Fruit fly (Drosophila melanogaster): ENCODE results near the gene CCT6.

CCT6 gene

dm6 chrX:15769457-15769856 is 23.0 kb downstream of the CCT6 start, which contains the start of gene CG33172:
TSS of gene CG33172 (plus strand) at chrX:15769664.
- TF ChIP-seq pad (GFP tag; optimal IDR thresholded peaks at IDR 0.05) (no peak), kay (GFP tag; ENCODE audit: borderline replicate concordance) (no peak), CG33017 (tag; optimal IDR thresholded peaks at IDR 0.05) (no peak), toe (GFP tag; optimal IDR thresholded peaks at IDR 0.05) (no peak), Crg-1 (GFP tag; optimal IDR thresholded peaks at IDR 0.05) (no peak), CG7101 (tag; optimal IDR thresholded peaks at IDR 0.05) (no peak), Clk (GFP tag; optimal IDR thresholded peaks at IDR 0.05) (no peak)

DNA sequence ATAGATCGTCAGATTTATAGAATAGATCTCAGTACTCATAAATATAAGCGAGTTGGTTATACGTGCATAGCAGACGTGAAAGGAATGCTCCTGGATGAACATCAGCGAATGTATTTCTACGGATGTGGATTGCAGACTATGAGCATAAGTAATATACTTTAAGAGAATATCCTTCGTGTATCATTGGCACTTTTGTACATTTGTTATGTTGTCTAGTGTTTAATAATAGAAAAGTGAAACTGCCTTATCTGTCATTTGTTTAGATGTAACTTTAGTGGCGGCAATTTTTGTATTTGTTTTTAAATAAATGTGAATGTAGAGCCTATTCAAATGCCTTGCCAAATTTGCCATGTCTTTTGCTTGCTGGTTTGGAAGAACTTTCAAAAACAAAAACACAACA is 26.2 kb downstream of the CCT6 start, which contains the start of gene CG43672:
CG43672 (plus strand) TSS at position 301 of the 400 bp plus-strand sequence.
- no peak for TF ChIP-seq CG1620 (GFP tag; optimal IDR thresholded peaks at IDR 0.05)

- TF ChIP-seq CG11617 (GFP tag; optimal IDR thresholded peaks at IDR 0.05) (no peak), toe (GFP tag; optimal IDR thresholded peaks at IDR 0.05) (no peak), pad (GFP tag; optimal IDR thresholded peaks at IDR 0.05) (no peak), ovo (GFP tag; optimal IDR thresholded peaks at IDR 0.05) (no peak), cic (GFP tag; optimal IDR thresholded peaks at IDR 0.05) (no peak), CG7045 (GFP tag; optimal IDR thresholded peaks at IDR 0.05) (no peak), kay (GFP tag; ENCODE audit: borderline replicate concordance) (no peak), Hr96 (GFP tag; optimal IDR thresholded peaks at IDR 0.05) (no peak), CG7101 (tag; optimal IDR thresholded peaks at IDR 0.05) (no peak), cnc (optimal IDR thresholded peaks at IDR 0.05) (no peak), CG5204 (GFP tag; optimal IDR thresholded peaks at IDR 0.05) (no peak), Crg-1 (GFP tag; optimal IDR thresholded peaks at IDR 0.05) (no peak), CG12768 (GFP tag; optimal IDR thresholded peaks at IDR 0.05) (no peak), bab1 (GFP tag; optimal IDR thresholded peaks at IDR 0.05) (no peak), CG1620 (GFP tag; optimal IDR thresholded peaks at IDR 0.05) (no peak), tj (GFP tag; optimal IDR thresholded peaks at IDR 0.05) (no peak), CG14711 (tag; optimal IDR thresholded peaks at IDR 0.05) (no peak), Mnt (GFP tag; optimal IDR thresholded peaks at IDR 0.05) (no peak)
Observed at dm6 chrX:15778846-15779245, 32.4 kb downstream of the CCT6 start, which contains the start of gene CG43673. TSS of gene CG43673 (plus strand) at chrX:15779146.

dm6 chrX:15783610-15784009 is 37.2 kb downstream of the CCT6 start, which contains the start of gene Efhc1.1:
TSS of gene Efhc1.1 (minus strand) at chrX:15783710.
- TF ChIP-seq Crg-1 (GFP tag; optimal IDR thresholded peaks at IDR 0.05) (no peak), tj (GFP tag; optimal IDR thresholded peaks at IDR 0.05) (no peak), cnc (optimal IDR thresholded peaks at IDR 0.05) (no peak), Mnt (GFP tag; optimal IDR thresholded peaks at IDR 0.05) (no peak), CG7045 (GFP tag; optimal IDR thresholded peaks at IDR 0.05) (no peak), CG11617 (GFP tag; optimal IDR thresholded peaks at IDR 0.05) (no peak)

DNA sequence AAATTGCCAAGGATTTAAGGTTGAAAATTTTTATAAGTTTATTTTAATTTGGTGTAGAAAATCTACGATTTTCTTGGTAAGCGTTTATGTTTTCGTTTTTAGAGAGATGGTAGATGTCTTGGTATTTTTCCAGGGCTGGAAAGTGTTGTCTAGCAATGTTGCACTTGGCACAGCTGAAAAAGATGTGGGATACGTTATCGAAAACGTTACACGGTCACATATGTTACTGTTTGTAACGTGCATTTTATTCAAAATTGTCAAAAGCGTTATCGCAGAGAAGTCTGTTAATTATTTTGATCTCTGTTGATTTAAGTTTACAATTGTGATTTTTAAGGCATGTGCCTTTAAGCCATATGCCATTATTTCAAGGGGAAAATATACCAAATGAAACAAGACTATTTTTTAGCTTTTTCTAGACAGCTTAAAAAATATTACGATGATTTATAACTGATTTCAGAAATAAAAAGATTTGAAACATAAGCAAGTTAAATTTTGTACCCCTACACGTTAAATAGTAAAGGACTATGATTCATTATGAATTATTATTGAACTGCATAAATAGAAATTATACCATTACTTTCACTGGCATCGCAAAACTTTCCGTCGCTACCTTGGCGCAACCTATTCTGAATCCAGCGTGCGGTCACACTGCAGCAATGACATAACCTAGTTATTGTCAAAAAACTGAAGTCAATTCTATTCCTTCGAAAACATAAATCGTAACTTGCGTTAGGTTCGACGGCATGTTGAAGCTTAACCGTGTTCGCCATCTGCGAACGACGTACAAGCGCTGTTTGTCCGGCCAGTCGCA is 39.2 kb downstream of the CCT6 start, which contains the start of the genes Paf-AHalpha and mRpS30:
Paf-AHalpha (minus strand) TSS at position 155 of the 811 bp plus-strand sequence.
mRpS30 (plus strand) TSS at position 619 of the 811 bp plus-strand sequence.
- TF ChIP-seq tj (GFP tag; optimal IDR thresholded peaks at IDR 0.05) (no peak), toe (GFP tag; optimal IDR thresholded peaks at IDR 0.05) (no peak), bab1 (GFP tag; optimal IDR thresholded peaks at IDR 0.05) (peak; percentile 45)

- TF ChIP-seq cic (GFP tag; optimal IDR thresholded peaks at IDR 0.05) (no peak), CG12768 (GFP tag; optimal IDR thresholded peaks at IDR 0.05) (no peak), CG5204 (GFP tag; optimal IDR thresholded peaks at IDR 0.05) (no peak), toe (GFP tag; optimal IDR thresholded peaks at IDR 0.05) (no peak), cnc (optimal IDR thresholded peaks at IDR 0.05) (no peak), CG11617 (GFP tag; optimal IDR thresholded peaks at IDR 0.05) (no peak), CG7045 (GFP tag; optimal IDR thresholded peaks at IDR 0.05) (no peak), bab1 (GFP tag; optimal IDR thresholded peaks at IDR 0.05) (no peak), Hr96 (GFP tag; optimal IDR thresholded peaks at IDR 0.05) (no peak), tj (GFP tag; optimal IDR thresholded peaks at IDR 0.05) (no peak), pad (GFP tag; optimal IDR thresholded peaks at IDR 0.05) (no peak), CG1620 (GFP tag; optimal IDR thresholded peaks at IDR 0.05) (no peak), ovo (GFP tag; optimal IDR thresholded peaks at IDR 0.05) (no peak), CG7101 (tag; optimal IDR thresholded peaks at IDR 0.05) (no peak), CG33017 (tag; optimal IDR thresholded peaks at IDR 0.05) (no peak), CG14711 (tag; optimal IDR thresholded peaks at IDR 0.05) (no peak), Crg-1 (GFP tag; optimal IDR thresholded peaks at IDR 0.05) (no peak)
Observed at dm6 chrX:15786242-15786641, 39.8 kb downstream of the CCT6 start.
